Worm (Caenorhabditis elegans): Measurements from ENCODE around the gene nhr-52.

- no peak for TF ChIP-seq snpc-3.4 (tag; optimal IDR thresholded peaks at IDR 0.05)
- no peak for TF ChIP-seq unc-62 (GFP tag; optimal IDR thresholded peaks at IDR 0.05)
- TF ChIP-seq tbx-9 (tag; optimal IDR thresholded peaks at IDR 0.05; ENCODE audit: borderline replicate concordance) = no peak
- no peak for TF ChIP-seq ztf-3 (GFP tag; optimal IDR thresholded peaks at IDR 0.05)
- TF ChIP-seq lin-54 (GFP tag; optimal IDR thresholded peaks at IDR 0.05) = no peak
- TF ChIP-seq snpc-1.1 (tag; optimal IDR thresholded peaks at IDR 0.05; ENCODE audit: insufficient read depth) = no peak
- no peak for TF ChIP-seq snpc-4 (GFP tag; optimal IDR thresholded peaks at IDR 0.05)
- TF ChIP-seq snpc-4 (tag; optimal IDR thresholded peaks at IDR 0.05) = no peak
Observed at ce11 chrV:15721431-15721830, 44.1 kb downstream of the nhr-52 start.
